Fruit fly (Drosophila melanogaster) whole organism, embryonic: ENCODE results near the gene Kdm2.

Source experiments
- Atf-2 ChIP-seq: fragments of 200-800 bp; sonication (Bioruptor generic); optimal IDR thresholded peaks from 2 replicates; lab custom pipeline; 2016; ENCODE audit warnings: missing biosample characterization, missing genetic modification characterization
- Awh ChIP-seq: fragments of 200-800 bp; sonication (Bioruptor generic); IDR thresholded peaks from 2 replicates; pipeline ENCODE4, ENCODE4 v1.3.6; 2022; ENCODE audit warnings: missing biosample characterization, missing genetic modification characterization
- BtbVII ChIP-seq: fragments of 200-800 bp; sonication (Bioruptor generic); optimal IDR thresholded peaks from 3 replicates; lab custom pipeline; 2017; ENCODE audit warnings: missing biosample characterization, mild to moderate bottlenecking, missing genetic modification characterization
- CG10565 ChIP-seq: fragments of 200-800 bp; sonication (Bioruptor generic); optimal IDR thresholded peaks from 3 replicates; lab custom pipeline; 2016; ENCODE audit warnings: missing biosample characterization, mild to moderate bottlenecking, missing genetic modification characterization
- CG12391 ChIP-seq: fragments of 200-800 bp; sonication (Bioruptor generic); optimal IDR thresholded peaks from 3 replicates; lab custom pipeline; 2018; ENCODE audit warnings: missing biosample characterization, mild to moderate bottlenecking, missing genetic modification characterization, moderate library complexity
- CG12659 ChIP-seq: fragments of 200-800 bp; sonication (Bioruptor generic); optimal IDR thresholded peaks from 3 replicates; lab custom pipeline; 2017; ENCODE audit warnings: mild to moderate bottlenecking, missing biosample characterization, missing genetic modification reagents, missing genetic modification characterization
- CG13287 ChIP-seq: fragments of 200-800 bp; sonication (Bioruptor generic); IDR thresholded peaks from 2 replicates; pipeline ENCODE4 v1.3.6; 2022; ENCODE audit warnings: missing biosample characterization, missing genetic modification characterization; ENCODE audit not compliant: partially characterized antibody
- CG15601 ChIP-seq: fragments of 200-800 bp; sonication (Bioruptor generic); optimal IDR thresholded peaks from 3 replicates; lab custom pipeline; 2019; ENCODE audit warnings: missing biosample characterization, mild to moderate bottlenecking, missing genetic modification characterization, moderate library complexity
- CG17361 ChIP-seq: fragments of 200-800 bp; sonication (Bioruptor generic); IDR thresholded peaks from 3 replicates; pipeline ENCODE4 v1.3.6; 2022; ENCODE audit warnings: missing biosample characterization, missing genetic modification characterization
- CG17612 ChIP-seq: fragments of 200-800 bp; sonication (Bioruptor generic); IDR thresholded peaks from 2 replicates; pipeline ENCODE4 v1.3.6; 2022; ENCODE audit warnings: missing biosample characterization, missing genetic modification characterization
- CG18619 ChIP-seq: fragments of 200-800 bp; sonication (Bioruptor generic); optimal IDR thresholded peaks from 3 replicates; lab custom pipeline; 2017; ENCODE audit warnings: missing biosample characterization, mild to moderate bottlenecking, missing genetic modification characterization
- CG32767 ChIP-seq: fragments of 200-800 bp; sonication (Bioruptor generic); IDR thresholded peaks from 2 replicates; pipeline ENCODE4 v1.3.6; 2022; ENCODE audit warnings: missing biosample characterization, missing genetic modification characterization
- CG3281 ChIP-seq: fragments of 200-800 bp; sonication (Bioruptor generic); optimal IDR thresholded peaks from 3 replicates; lab custom pipeline; 2017; ENCODE audit warnings: missing biosample characterization, mild to moderate bottlenecking, missing genetic modification characterization
- CG33557 ChIP-seq: fragments of 200-800 bp; sonication (Bioruptor generic); optimal IDR thresholded peaks from 2 replicates; lab custom pipeline; 2019; ENCODE audit warnings: missing biosample characterization, mild to moderate bottlenecking, missing genetic modification characterization, moderate library complexity
- CG34422 ChIP-seq: fragments of 200-800 bp; sonication (Bioruptor generic); IDR thresholded peaks from 3 replicates; pipeline ENCODE4 v1.3.6; 2022; ENCODE audit warnings: missing biosample characterization, missing genetic modification characterization
- CG3726 ChIP-seq: fragments of 200-800 bp; sonication (Bioruptor generic); IDR thresholded peaks from 3 replicates; pipeline ENCODE4, ENCODE4 v1.3.6; 2022; ENCODE audit warnings: missing biosample characterization, missing genetic modification characterization
- CG4282 ChIP-seq: fragments of 200-800 bp; sonication (Bioruptor generic); optimal IDR thresholded peaks from 2 replicates; lab custom pipeline; 2016; ENCODE audit warnings: missing biosample characterization, missing genetic modification characterization
- CG4360 ChIP-seq: fragments of 200-800 bp; sonication (Bioruptor generic); IDR thresholded peaks from 2 replicates; pipeline ENCODE4 v1.3.6; 2022; ENCODE audit warnings: missing biosample characterization, missing genetic modification characterization
- CG5245 ChIP-seq: fragments of 200-800 bp; sonication (Bioruptor generic); optimal IDR thresholded peaks from 3 replicates; lab custom pipeline; 2016; ENCODE audit warnings: missing biosample characterization, missing genetic modification characterization
- CG6689 ChIP-seq: fragments of 200-800 bp; sonication (Bioruptor generic); IDR thresholded peaks from 2 replicates; pipeline ENCODE4 v1.3.6; 2022; ENCODE audit warnings: missing biosample characterization, missing genetic modification characterization
- Dp ChIP-seq: fragments of 200-800 bp; sonication (Bioruptor generic); optimal IDR thresholded peaks from 2 replicates; lab custom pipeline; 2018; ENCODE audit warnings: missing biosample characterization, mild to moderate bottlenecking, missing genetic modification characterization, moderate library complexity
- Drgx ChIP-seq: fragments of 200-800 bp; sonication (Bioruptor generic); IDR thresholded peaks from 2 replicates; pipeline ENCODE4 v1.3.6; 2022; ENCODE audit warnings: missing biosample characterization, missing genetic modification characterization
- ERR ChIP-seq: fragments of 200-800 bp; sonication (Bioruptor generic); optimal IDR thresholded peaks from 2 replicates; lab custom pipeline; 2016; ENCODE audit warnings: missing biosample characterization, missing genetic modification characterization
- Eip74EF ChIP-seq, 2 experiments: fragments of 200-800 bp in 1 of 2; fragments of >200 bp in 1 of 2; sonication (Bioruptor generic) in 1 of 2; optimal IDR thresholded peaks; 2 replicates each; lab custom pipeline; 2017 to 2019; ENCODE audit warnings: missing biosample characterization in 2 of 2, missing genetic modification characterization in 2 of 2, mild to moderate bottlenecking in 1 of 2, moderate library complexity in 1 of 2
- Gsc ChIP-seq: fragments of 200-800 bp; sonication (Bioruptor generic); IDR thresholded peaks from 2 replicates; pipeline ENCODE4 v1.3.6; 2022; ENCODE audit warnings: missing biosample characterization, missing genetic modification characterization
- H2.0 ChIP-seq: fragments of 200-800 bp; sonication (Bioruptor generic); IDR thresholded peaks from 2 replicates; pipeline ENCODE4 v1.3.6; 2022; ENCODE audit warnings: missing biosample characterization, missing genetic modification characterization
- Hr51 ChIP-seq, 2 experiments: fragments of 200-800 bp; sonication (Bioruptor generic); optimal IDR thresholded peaks; 2 replicates in 1 of 2; 3 replicates in 1 of 2; lab custom pipeline; 2016 to 2018; ENCODE audit warnings: missing biosample characterization in 2 of 2, missing genetic modification characterization in 2 of 2, mild to moderate bottlenecking in 1 of 2, moderate library complexity in 1 of 2
- Hsf ChIP-seq: fragments of 200-800 bp; sonication (Bioruptor generic); optimal IDR thresholded peaks from 3 replicates; lab custom pipeline; 2016; ENCODE audit warnings: missing biosample characterization, missing genetic modification characterization
- Jarid2 ChIP-seq: fragments of 200-800 bp; sonication (Bioruptor generic); optimal IDR thresholded peaks from 3 replicates; lab custom pipeline; 2017; ENCODE audit warnings: mild to moderate bottlenecking, missing biosample characterization, missing genetic modification reagents, missing genetic modification characterization
- MTF-1 ChIP-seq: fragments of 200-800 bp; sonication (Bioruptor generic); optimal IDR thresholded peaks from 2 replicates; lab custom pipeline; 2018; ENCODE audit warnings: missing biosample characterization, mild to moderate bottlenecking, missing genetic modification characterization, borderline replicate concordance
- Med ChIP-seq: fragments of 200-800 bp; sonication (Bioruptor generic); peaks from one replicate; lab custom pipeline; 2016; ENCODE audit warnings: missing biosample characterization, missing genetic modification characterization, mild to moderate bottlenecking, inconsistent platforms, moderate library complexity
- Sox102F ChIP-seq: fragments of 200-800 bp; sonication (Bioruptor generic); optimal IDR thresholded peaks from 2 replicates; lab custom pipeline; 2018; ENCODE audit warnings: missing biosample characterization, mild to moderate bottlenecking, missing genetic modification characterization, moderate library complexity
- TFAM ChIP-seq: fragments of 200-800 bp; sonication (Bioruptor generic); optimal IDR thresholded peaks from 2 replicates; lab custom pipeline; 2017; ENCODE audit warnings: missing biosample characterization, missing genetic modification characterization, inconsistent platforms
- YL-1 ChIP-seq: fragments of 200-800 bp; sonication (Bioruptor generic); optimal IDR thresholded peaks from 3 replicates; lab custom pipeline; 2017; ENCODE audit warnings: missing biosample characterization, mild to moderate bottlenecking, missing genetic modification characterization
- ab ChIP-seq: fragments of 200-800 bp; sonication (Bioruptor generic); optimal IDR thresholded peaks from 2 replicates; lab custom pipeline; 2016; ENCODE audit warnings: missing biosample characterization, missing genetic modification characterization
- ase ChIP-seq: fragments of 200-800 bp; sonication (Bioruptor generic); IDR thresholded peaks from 3 replicates; pipeline ENCODE4 v1.3.6; 2022; ENCODE audit warnings: missing biosample characterization, missing genetic modification characterization
- az2 ChIP-seq: fragments of 200-800 bp; sonication (Bioruptor generic); optimal IDR thresholded peaks from 3 replicates; lab custom pipeline; 2016; ENCODE audit warnings: missing biosample characterization, missing genetic modification characterization
- bigmax ChIP-seq: fragments of 200-800 bp; sonication (Bioruptor generic); optimal IDR thresholded peaks from 2 replicates; lab custom pipeline; 2018; ENCODE audit warnings: missing biosample characterization, mild to moderate bottlenecking, missing genetic modification characterization
- esg ChIP-seq: fragments of 200-800 bp; sonication (Bioruptor generic); conservative IDR thresholded peaks from 2 replicates; pipeline ENCODE4 v1.3.6; 2022; ENCODE audit warnings: missing biosample characterization, missing genetic modification characterization
- gem ChIP-seq: fragments of 200-800 bp; sonication (Bioruptor generic); optimal IDR thresholded peaks from 2 replicates; lab custom pipeline; 2019; ENCODE audit warnings: missing biosample characterization, mild to moderate bottlenecking, missing genetic modification characterization, moderate library complexity
- lilli ChIP-seq: fragments of 200-800 bp; sonication (Bioruptor generic); optimal IDR thresholded peaks from 3 replicates; lab custom pipeline; 2016; ENCODE audit warnings: missing biosample characterization, missing genetic modification characterization
- pb ChIP-seq: fragments of 200-800 bp; sonication (Bioruptor generic); optimal IDR thresholded peaks from 3 replicates; lab custom pipeline; 2016; ENCODE audit warnings: missing biosample characterization, missing genetic modification characterization
- prd ChIP-seq, 3 experiments: fragments of >200 bp in 2 of 3; fragments of 200-800 bp in 1 of 3; sonication (Bioruptor generic) in 1 of 3; optimal IDR thresholded peaks in 2 of 3; IDR thresholded peaks in 1 of 3; 2 replicates in 2 of 3; 3 replicates in 1 of 3; pipeline versions ENCODE4 v1.3.6 to Lab custom; 2017 to 2022; ENCODE audit warnings: missing biosample characterization in 1 of 3, missing genetic modification characterization in 1 of 3
- slbo ChIP-seq: fragments of 200-800 bp; sonication (Bioruptor generic); IDR thresholded peaks from 2 replicates; pipeline ENCODE4 v1.3.6; 2022; ENCODE audit warnings: missing biosample characterization, missing genetic modification characterization
- sug ChIP-seq: fragments of 200-800 bp; optimal IDR thresholded peaks from 2 replicates; lab custom pipeline; 2019; ENCODE audit warnings: missing biosample characterization, mild to moderate bottlenecking, missing genetic modification characterization, moderate library complexity
- tin ChIP-seq: fragments of 200-800 bp; sonication (Bioruptor generic); optimal IDR thresholded peaks from 3 replicates; lab custom pipeline; 2016; ENCODE audit warnings: missing biosample characterization, missing genetic modification characterization
- unpg ChIP-seq: fragments of 200-800 bp; sonication (Bioruptor generic); optimal IDR thresholded peaks from 3 replicates; lab custom pipeline; 2018; ENCODE audit warnings: missing biosample characterization, mild to moderate bottlenecking, missing genetic modification characterization, moderate library complexity
- z ChIP-seq: fragments of 200-800 bp; sonication (Bioruptor generic); IDR thresholded peaks from 3 replicates; pipeline ENCODE4 v1.3.6; 2022; ENCODE audit warnings: missing biosample characterization, missing genetic modification characterization
- zf30C ChIP-seq: fragments of 200-800 bp; sonication (Bioruptor generic); optimal IDR thresholded peaks from 3 replicates; lab custom pipeline; 2018; ENCODE audit warnings: missing biosample characterization, mild to moderate bottlenecking, missing genetic modification characterization

Kdm2 gene

dm6 chr3R:9054442-9055118 is 2.3 kb downstream of the Kdm2 start (continued):
- TF ChIP-seq pb (GFP tag; lab: Kevin White, UChicago) (no peak), ERR (no peak), CG4282 (GFP tag; lab: Kevin White, UChicago) (no peak), Med (GFP tag; lab: Kevin White, UChicago) (peak; percentile 0), CG15601 (peak; percentile 46), ase (GFP tag; lab: Robert Waterston, UW) (no peak), CG17612 (GFP tag; lab: Robert Waterston, UW) (no peak), CG4360 (GFP tag; lab: Robert Waterston, UW) (no peak), Eip74EF (GFP tag; optimal IDR thresholded peaks at IDR 0.05; lab: Kevin White, UChicago) (no peak), prd (optimal IDR thresholded peaks at IDR 0.05; lab: Kevin White, UChicago) (no peak), prd (GFP tag; IDR thresholded peaks at IDR 0.05; lab: Robert Waterston, UW) (no peak), CG3726 (GFP tag; lab: Robert Waterston, UW) (no peak), TFAM (GFP tag; lab: Kevin White, UChicago) (peak; percentile 6), gem (peak; percentile 81), Atf-2 (no peak), sug (peak; percentile 27), CG34422 (GFP tag; lab: Robert Waterston, UW) (no peak), H2.0 (no peak), Awh (no peak), slbo (GFP tag; lab: Robert Waterston, UW) (no peak), zf30C (GFP tag; lab: Kevin White, UChicago) (peak; percentile 87), tin (peak; percentile 22), CG10565 (GFP tag; lab: Kevin White, UChicago) (no peak), bigmax (GFP tag; lab: Kevin White, UChicago) (no peak), Dp (GFP tag; lab: Kevin White, UChicago) (no peak), CG12391 (tag; lab: Kevin White, UChicago) (peak; percentile 78), BtbVII (GFP tag; lab: Kevin White, UChicago) (peak; percentile 59), Gsc (GFP tag; lab: Robert Waterston, UW) (no peak), CG5245 (GFP tag; lab: Kevin White, UChicago) (peak; percentile 43), esg (no peak), CG3281 (GFP tag; lab: Kevin White, UChicago) (peak; percentile 73), Jarid2 (GFP tag; lab: Kevin White, UChicago) (no peak), CG18619 (GFP tag; lab: Kevin White, UChicago) (peak; percentile 62), ab (GFP tag; lab: Kevin White, UChicago) (no peak), Drgx (GFP tag; lab: Robert Waterston, UW) (no peak), z (GFP tag; lab: Robert Waterston, UW) (no peak), Hsf (peak; percentile 54), CG12659 (GFP tag; lab: Kevin White, UChicago) (peak; percentile 83), az2 (GFP tag; lab: Kevin White, UChicago) (peak; percentile 54), CG13287 (GFP tag; lab: Robert Waterston, UW) (no peak), CG17361 (GFP tag; lab: Robert Waterston, UW) (no peak), Hr51 (GFP tag; optimal IDR thresholded peaks at IDR 0.05; lab: Kevin White, UChicago) (peak; percentile 31 to 69), Sox102F (GFP tag; lab: Kevin White, UChicago) (peak; percentile 85), unpg (GFP tag; lab: Kevin White, UChicago) (peak; percentile 79), lilli (GFP tag; lab: Kevin White, UChicago) (peak; percentile 59), CG33557 (GFP tag; lab: Kevin White, UChicago) (no peak), CG6689 (GFP tag; lab: Robert Waterston, UW) (no peak), MTF-1 (GFP tag; lab: Kevin White, UChicago) (peak; percentile 40), YL-1 (GFP tag; lab: Kevin White, UChicago) (no peak), CG32767 (no peak)
